Worm (Caenorhabditis elegans) whole organism, dauer: ENCODE measurements around the gene str-176.

Experiments
- unc-62 ChIP-seq: sonication (generic microtip); optimal IDR thresholded peaks from 2 replicates; lab custom pipeline; 2017; ENCODE audit warnings: missing biosample characterization, missing genetic modification reagents, missing genetic modification characterization

str-176 gene

DNA sequence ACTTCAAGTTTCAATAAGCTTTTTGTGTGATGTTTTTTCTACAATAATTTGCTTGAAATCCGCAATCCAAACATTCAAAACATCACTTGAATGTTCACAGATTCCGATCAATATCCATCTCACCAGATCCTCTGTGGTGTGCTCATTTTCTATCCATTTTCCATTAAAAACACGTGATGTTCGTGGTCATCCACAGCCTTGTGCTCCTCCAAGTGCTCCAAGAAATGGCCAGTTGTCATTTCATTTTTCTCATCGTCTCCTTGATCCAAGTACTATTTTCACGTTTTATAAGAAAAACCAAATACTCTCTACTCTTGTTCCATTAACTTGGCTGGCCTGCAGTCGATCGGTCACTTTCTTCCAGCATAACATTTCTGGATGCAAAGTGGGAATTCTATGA is 12.6 kb upstream of the str-176 start:
- no peak for TF ChIP-seq unc-62

DNA sequence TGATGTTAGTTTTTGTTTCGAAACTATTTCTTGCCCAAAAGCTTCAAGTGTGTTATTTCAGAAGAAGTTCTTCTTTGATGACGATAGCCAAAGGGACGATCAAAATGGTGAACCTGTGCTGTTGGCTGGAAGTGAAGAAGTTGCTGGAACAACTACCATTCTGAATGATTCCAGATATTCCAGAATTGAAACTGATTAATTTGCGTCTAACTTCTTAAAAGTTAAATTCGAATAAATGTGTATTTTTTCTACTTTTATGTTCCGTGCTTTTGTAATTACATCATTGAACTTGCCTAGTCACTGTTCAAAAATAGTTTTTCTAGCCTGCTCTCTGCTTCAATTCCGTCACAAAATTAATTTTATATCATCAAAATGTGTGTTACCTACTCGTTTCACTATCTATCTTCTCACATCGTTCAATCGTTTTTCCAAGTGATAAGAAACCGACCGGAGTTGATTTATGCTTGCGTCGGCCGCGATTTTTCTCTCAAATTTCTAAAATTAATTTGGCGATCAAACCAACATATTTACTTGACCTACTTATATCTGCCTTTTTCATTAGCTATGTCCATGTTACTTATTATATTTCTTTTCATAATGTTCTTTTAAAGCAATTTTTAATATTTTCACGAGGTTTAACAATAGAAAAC is 11.5 kb upstream of the str-176 start:
- TF ChIP-seq unc-62 = no peak

DNA sequence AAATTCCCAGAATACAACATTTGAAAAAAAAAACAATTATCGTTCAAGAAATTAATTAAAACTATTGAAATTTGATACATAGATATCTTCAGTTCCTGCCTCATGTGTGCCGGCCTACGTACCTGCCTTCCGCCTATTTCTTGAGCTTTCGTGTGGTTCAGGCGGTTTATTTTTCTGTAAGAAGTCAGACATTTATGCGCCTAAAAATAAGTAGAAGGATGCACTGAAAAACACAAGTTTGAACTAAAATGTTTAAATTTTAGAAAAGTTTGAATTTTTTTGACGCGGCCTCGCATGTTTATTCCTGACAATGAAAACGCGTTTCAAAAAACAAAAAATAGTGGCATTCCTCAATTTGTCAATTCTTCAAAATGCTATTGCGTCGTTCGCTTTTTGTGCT is 10.1 kb upstream of the str-176 start, which contains the start of gene C28C12.11:
TSS of gene C28C12.11 (plus strand) at position 301 of the 400 bp plus-strand sequence.
- no peak for TF ChIP-seq unc-62

DNA sequence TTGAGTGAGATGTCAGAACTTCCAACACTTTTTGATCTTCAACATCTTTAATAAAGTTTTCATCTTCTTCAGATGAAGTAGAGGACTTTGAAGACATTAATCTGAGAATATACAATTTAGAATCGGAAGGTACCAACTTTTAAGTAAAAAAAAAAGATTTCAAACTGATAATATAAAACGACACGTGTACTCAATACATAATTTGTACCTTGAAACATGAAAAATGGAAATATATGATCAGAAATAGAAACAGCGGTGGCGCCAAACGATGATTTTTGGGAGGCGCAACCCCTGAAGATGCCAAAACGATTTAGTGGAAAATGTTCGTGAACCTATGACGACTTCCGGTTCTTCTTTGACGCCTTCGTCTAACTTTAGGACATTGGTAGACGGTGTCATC is 8.9 kb upstream of the str-176 start, which contains the start of gene oat-1:
TSS of gene oat-1 (minus strand) at position 101 of the 400 bp plus-strand sequence.
- no peak for TF ChIP-seq unc-62

DNA sequence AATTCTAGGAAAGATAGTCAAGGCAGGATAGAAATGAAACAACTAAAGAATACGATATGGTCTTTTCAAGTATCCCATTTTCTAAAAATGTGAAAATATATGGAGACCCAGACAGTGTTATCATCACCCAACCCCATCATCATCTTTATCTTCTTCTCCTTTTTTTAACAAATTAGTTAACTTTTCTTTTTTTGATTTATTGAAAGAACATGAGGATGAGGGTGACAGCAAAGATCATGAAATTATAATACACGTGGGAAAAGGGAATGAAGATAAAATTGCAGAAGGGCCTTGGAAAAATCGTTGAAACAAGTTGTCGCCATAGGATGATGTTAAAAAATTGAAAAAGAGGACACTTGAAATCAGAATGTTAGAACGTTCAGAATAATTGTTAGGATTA is 571 bp upstream of the str-176 start:
- TF ChIP-seq unc-62 = no peak

DNA sequence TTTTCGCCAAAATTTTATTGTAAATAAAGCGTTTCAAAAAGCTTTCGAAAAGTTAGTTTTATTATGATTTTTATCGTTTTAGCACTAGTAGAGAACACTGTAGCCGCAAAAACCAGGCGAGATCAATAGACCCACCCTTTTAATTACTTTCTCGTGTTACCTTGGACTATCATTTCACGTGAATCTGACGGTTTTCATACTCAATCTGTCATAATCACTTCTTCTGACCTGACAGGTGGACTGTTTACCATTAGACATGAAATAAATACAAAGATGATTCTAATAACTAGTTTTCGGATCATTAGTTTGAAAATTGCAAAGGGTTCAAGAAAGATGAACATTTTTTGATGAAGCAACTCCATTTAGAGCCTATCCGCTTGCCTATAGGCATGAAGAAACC is 547 bp downstream of the str-176 start:
- TF ChIP-seq unc-62 = no peak

DNA sequence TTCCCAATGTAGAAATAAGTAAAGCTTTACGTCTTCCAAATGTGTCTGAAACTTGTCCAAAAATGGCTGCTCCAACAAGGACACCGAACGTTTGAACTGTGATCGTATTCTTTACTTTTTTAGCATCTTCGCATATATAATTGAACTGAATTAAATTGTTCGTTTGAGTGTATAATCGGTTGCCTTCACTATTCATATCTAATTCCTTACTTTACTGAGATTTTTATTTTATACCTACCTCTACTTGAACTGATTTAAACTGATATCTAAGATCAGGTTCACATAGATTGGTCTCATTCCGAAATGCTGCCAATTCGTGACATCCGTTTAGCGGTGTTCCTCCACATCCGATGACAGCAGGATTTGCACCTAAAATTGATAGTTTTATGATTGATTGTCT is 1.2 kb downstream of the str-176 start:
- TF ChIP-seq unc-62 = no peak

DNA sequence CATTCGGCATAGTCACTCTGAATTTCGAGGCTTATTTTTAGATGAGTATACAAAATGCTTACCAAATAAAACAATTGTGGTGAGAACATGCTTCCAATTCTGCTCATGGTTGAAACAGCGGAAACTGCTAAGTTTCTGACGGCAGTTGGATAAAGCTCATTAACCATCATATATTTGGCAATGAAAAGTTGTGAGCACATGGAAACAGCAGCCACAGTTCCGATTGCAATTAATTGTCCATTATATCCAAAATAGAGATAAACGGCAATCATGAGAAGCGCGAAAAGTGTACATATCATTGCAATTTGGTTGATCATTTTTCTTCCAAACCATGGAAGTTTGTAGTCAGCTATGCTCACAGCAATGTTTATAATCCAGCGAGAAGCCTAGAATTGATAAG is 2.4 kb downstream of the str-176 start:
- TF ChIP-seq unc-62 = no peak

DNA sequence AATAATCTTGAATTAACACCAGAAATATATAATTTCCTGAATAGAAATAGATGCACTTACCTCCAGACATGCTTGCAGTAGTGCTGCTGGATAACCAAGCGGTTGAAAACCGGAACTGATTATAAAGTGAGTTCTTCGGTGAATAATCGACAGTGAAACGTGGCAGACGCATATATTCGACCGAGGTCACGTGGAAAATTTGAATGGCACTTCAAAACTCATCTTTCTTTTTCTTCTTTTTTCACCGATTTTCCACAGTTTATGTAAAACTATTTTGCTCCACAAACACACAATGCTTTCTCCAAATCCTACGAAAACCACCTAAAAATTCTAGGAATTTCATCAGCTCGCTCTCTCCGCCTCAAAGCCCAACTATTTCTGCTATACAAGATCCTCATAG is 3.4 kb downstream of the str-176 start, which contains the start of gene ant-1.4:
TSS of gene ant-1.4 (minus strand) at position 101 of the 400 bp plus-strand sequence.
- TF ChIP-seq unc-62 = no peak

DNA sequence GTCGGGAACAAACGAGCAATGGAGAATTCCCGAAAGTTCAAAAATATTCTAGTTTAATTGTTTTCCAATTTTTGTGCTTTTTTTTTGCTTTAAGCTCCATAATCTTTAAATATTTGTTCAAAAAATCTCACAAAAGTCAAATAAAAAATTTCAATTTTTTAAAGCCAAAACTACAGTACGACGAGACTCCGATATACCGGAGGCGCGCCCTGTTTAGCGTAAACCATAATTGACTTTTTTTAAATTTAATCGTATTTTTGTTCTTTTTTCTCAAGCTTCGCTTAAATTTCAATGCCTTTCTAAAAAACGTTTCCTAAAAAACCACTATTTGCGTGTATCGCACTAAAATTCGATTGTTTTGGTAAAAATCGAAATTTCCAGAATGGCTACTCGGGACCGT is 6.7 kb downstream of the str-176 start, which contains the start of gene syx-4:
TSS of gene syx-4 (plus strand) at position 382 of the 400 bp plus-strand sequence.
- no peak for TF ChIP-seq unc-62

DNA sequence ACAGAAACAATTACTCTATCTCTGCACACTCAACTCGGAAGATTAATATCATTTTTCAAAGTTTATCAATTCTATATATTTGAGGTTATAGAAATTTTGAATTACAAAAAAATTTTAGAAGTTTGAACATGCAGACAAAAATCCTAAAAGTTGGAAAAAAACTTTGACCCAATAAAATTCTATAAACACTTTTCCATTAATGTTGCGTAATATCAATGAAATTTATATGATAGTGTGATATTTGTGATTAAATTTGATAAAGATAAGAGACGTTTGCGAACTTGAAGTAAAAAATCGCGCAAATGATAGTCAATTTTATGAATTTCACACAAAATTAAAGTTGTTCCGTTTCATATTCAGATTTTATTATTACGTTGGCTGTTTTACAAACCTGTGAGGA is 9.5 kb downstream of the str-176 start:
- no peak for TF ChIP-seq unc-62

DNA sequence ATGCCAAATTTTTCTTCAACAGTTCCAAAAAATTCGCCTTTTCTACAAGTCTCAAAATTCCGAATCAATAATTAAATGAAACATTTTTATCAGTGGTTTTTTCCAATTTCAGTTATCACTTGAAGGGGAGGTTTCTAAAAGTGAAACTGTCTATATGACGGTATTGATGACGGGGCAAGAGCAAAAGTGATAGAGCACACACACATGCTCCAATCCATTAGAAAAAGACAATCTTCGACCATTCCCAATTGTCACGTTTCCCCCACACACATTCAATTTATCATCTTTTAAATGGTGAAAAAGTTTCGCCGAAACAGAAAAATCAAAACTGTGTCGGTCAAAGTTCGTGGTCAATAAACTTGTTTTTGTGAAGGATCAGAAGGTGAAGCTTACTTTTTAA is 10.4 kb downstream of the str-176 start:
- TF ChIP-seq unc-62 = no peak

DNA sequence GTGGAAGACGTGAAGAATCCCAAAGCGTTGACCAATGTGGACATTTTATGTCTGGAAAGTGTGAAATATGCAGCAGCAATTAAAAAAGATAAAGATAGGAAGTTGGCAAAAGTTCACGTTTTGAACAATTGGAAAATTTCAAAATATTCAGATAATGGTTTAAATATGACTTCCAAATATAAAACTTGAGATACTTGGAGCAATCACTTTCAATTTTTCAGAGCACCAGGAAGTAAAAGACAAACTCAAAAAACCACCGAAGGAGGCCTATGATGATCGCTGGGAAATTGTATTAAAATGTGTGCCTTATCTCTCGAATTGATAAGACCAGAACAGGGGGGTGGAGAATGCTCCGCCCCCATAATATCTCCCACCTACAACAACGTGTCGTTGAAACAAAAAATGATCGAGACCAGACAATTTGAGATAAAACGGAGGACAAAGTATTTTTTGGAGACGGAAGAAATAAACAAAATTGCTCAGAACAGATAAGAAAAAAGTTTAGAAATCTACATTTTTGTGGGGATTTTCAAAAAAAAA is 11.8 kb downstream of the str-176 start, which contains the start of gene eppl-1:
TSS of gene eppl-1 (minus strand) at position 51 of the 540 bp plus-strand sequence.
- no peak for TF ChIP-seq unc-62

DNA sequence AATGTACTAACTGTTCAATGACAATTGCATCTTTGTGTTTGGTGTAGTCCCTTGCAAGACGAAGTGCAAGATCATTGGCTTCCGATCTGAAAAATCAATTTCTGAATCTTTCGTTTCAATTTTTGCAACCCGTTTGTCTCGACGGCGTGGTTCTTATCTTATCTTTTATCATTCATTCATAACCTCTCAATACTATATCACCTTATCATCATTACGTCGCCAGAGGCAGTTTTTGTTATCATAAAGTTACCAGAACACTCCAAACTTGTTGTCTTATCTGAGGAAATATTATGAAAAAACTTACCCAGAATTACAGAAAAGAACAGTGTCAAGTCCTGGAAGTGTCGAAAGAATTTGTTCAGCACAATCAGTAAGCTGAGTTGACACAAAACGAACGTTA is 13.1 kb downstream of the str-176 start:
- TF ChIP-seq unc-62 = no peak

DNA sequence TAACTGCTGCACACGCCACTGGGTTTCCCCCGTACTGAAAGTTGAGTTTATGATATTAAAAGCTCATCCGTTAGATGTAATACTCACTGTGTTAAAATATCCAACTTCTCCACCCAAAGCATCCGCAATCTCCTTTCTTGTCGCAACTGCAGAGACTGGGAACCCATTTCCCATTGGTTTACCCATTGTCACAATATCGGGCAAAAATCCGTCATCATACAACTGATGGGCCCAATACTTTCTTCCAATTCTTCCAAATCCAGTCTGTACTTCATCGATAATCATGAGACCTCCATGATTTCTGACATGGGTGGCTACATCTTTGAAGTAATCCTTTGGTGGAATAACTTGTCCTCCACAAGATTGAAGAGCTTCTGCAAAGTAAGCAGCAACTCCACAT is 13.7 kb downstream of the str-176 start:
- no peak for TF ChIP-seq unc-62

DNA sequence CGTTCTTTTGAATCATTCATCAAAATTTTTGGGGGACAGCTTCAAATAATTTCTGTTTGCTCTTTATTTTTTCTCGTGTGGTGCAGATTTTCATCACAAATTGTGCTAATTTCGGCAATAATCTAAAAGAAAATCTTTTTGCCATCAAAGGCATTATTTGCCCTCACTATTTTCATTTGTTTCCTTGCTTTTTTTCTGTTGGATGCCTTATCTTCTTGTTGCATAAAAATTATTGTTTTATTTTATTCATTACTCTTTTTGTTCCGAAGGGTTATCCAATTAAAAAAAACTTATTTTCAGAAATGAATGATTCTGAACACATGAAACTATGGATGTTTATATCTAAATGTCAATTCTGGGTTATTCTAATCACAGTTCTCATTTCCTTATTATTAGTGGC is 16.7 kb downstream of the str-176 start, which contains the start of gene T01B11.1:
TSS of gene T01B11.1 (plus strand) at position 301 of the 400 bp plus-strand sequence.
- no peak for TF ChIP-seq unc-62

DNA sequence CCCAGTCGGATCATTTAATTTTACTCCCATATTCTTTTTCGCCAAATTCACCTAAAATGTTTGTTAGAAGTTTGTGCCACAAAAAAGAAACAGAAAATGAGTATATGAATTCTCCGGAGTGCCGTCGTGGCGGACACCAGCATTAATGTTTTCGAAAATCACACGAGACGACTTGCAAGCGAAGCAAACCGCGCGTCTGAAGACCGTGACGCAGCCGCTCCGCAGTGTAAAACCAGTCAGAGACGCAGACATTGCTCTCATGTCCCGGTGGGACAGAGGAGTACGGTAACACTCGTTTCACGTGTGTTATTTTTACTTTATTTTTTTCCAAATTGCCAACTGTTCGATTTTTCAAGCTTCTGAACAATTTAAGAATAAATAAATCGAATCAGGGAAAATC is 30.9 kb downstream of the str-176 start, which contains the start of the genes T26A8.4 and pdtf-1:
TSS of gene T26A8.4 (minus strand) at position 185 of the 400 bp plus-strand sequence.
TSS of gene pdtf-1 (plus strand) at position 330 of the 400 bp plus-strand sequence.
- peak; percentile 19 for TF ChIP-seq unc-62
